Fruit fly (Drosophila melanogaster) whole organism, wandering third instar larva: ENCODE results near the gene ND-B17.2.

ENCODE experiments used
- Jra ChIP-seq: sonication (Bioruptor generic); optimal IDR thresholded peaks from 2 replicates; lab custom pipeline; 2016; ENCODE audit warnings: missing biosample characterization, missing genetic modification characterization
- Sp1 ChIP-seq: fragments of 200-800 bp; sonication (Bioruptor generic); optimal IDR thresholded peaks from 3 replicates; lab custom pipeline; 2019; ENCODE audit warnings: missing biosample characterization, mild to moderate bottlenecking, missing genetic modification characterization, moderate library complexity
- br ChIP-seq: fragments of 200-800 bp; sonication (Bioruptor generic); optimal IDR thresholded peaks from 2 replicates; lab custom pipeline; 2016; ENCODE audit warnings: missing biosample characterization, missing genetic modification characterization
- dl ChIP-seq, 2 experiments: fragments of 175-275, 200-275 bp in 1 of 2; fragments of 200-275 bp in 1 of 2; sonication (Bioruptor generic); optimal IDR thresholded peaks; lab custom pipeline; 2018; ENCODE audit warnings: mild to moderate bottlenecking in 2 of 2, missing biosample characterization in 2 of 2, missing genetic modification characterization in 2 of 2, moderate library complexity in 2 of 2; ENCODE audit not compliant: partially characterized antibody in 2 of 2, insufficient read depth in 1 of 2
- foxo ChIP-seq, 2 experiments: fragments of 200-800 bp; sonication (Bioruptor generic); optimal IDR thresholded peaks; 2 replicates in 1 of 2; 3 replicates in 1 of 2; lab custom pipeline; 2016 to 2017; ENCODE audit warnings: missing biosample characterization in 2 of 2, missing genetic modification characterization in 2 of 2
- psq ChIP-seq: fragments of 200-800 bp; sonication (Bioruptor generic); optimal IDR thresholded peaks from 3 replicates; lab custom pipeline; 2017; ENCODE audit warnings: missing biosample characterization, mild to moderate bottlenecking, missing genetic modification characterization, moderate library complexity
- usp ChIP-seq: fragments of >200 bp; optimal IDR thresholded peaks from 2 replicates; lab custom pipeline; 2017; ENCODE audit warnings: missing biosample characterization, missing genetic modification characterization

DNA sequence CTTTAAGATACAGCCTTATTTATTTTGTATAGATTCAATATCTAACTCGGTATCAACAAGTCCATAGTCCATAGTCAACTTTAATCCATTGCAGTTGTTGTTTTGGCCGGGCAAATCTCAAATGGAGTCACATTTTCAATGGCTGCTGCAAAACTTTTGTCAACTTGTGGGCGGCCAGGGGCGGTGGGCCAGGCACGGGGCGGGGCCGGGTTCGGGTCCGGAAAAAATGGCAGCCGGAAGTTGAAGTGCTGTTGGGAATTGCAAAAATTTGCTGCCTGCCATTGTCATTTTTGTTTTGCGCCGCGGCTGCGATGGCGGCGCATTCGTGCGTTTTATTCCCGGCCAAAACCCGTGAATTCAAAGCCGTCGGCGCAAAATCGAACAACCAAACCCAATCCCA is 44.0 kb upstream of the ND-B17.2 start:
- TF ChIP-seq foxo (GFP tag; optimal IDR thresholded peaks at IDR 0.05; lab: Kevin White, UChicago): no peak
- TF ChIP-seq Jra (GFP tag; lab: Kevin White, UChicago): no peak
- TF ChIP-seq dl (GFP tag; optimal IDR thresholded peaks at IDR 0.05; lab: Kevin White, UChicago; ENCODE audit: insufficient read depth in 1 of 2, partially characterized antibody in 2 of 2): no peak
- no peak for TF ChIP-seq psq (GFP tag; lab: Kevin White, UChicago)
- TF ChIP-seq Sp1: no peak
- no peak for TF ChIP-seq br (GFP tag; lab: Kevin White, UChicago)
- no peak for TF ChIP-seq usp (GFP tag; lab: Kevin White, UChicago)
